Worm (Caenorhabditis elegans) whole organism, young adult: Measurements from ENCODE around the gene sek-3.

ENCODE experiments used
- B0336.3 ChIP-seq: fragments of 200-800 bp; sonication (Bioruptor generic); IDR thresholded peaks from 2 replicates; pipeline ENCODE4 v1.3.6; 2022; ENCODE audit warnings: missing genetic modification characterization, missing compliant biosample characterization
- C17E4.6 ChIP-seq: fragments of 200-800 bp; sonication (Bioruptor generic); IDR thresholded peaks from 2 replicates; pipeline ENCODE4 v1.3.6; 2022; ENCODE audit warnings: missing genetic modification reagents, missing genetic modification characterization, missing compliant biosample characterization
- F23B12.7 ChIP-seq: sonication (generic microtip); optimal IDR thresholded peaks from 2 replicates; lab custom pipeline; 2017; ENCODE audit warnings: missing genetic modification characterization, mild to moderate bottlenecking, missing compliant biosample characterization, antibody characterized with exemption, moderate library complexity; ENCODE audit not compliant: insufficient read depth
- F57A8.1 ChIP-seq: fragments of 200-800 bp; sonication (Bioruptor generic); optimal IDR thresholded peaks from 2 replicates; lab custom pipeline; 2018; ENCODE audit warnings: mild to moderate bottlenecking, missing genetic modification characterization, moderate library complexity, missing compliant biosample characterization
- Y53F4B.3 ChIP-seq: fragments of 200-800 bp; sonication (Bioruptor generic); IDR thresholded peaks from 2 replicates; pipeline ENCODE4 v1.3.6; 2022; ENCODE audit warnings: missing genetic modification reagents, missing genetic modification characterization, missing compliant biosample characterization
- Y53G8AR.9 ChIP-seq: fragments of 200-800 bp; sonication (Bioruptor generic); conservative IDR thresholded peaks from 2 replicates; pipeline ENCODE4 v1.3.6; 2022; ENCODE audit warnings: missing genetic modification reagents, missing genetic modification characterization, missing compliant biosample characterization
- Y56A3A.18 ChIP-seq: fragments of 200-800 bp; sonication (Bioruptor generic); IDR thresholded peaks from 2 replicates; pipeline ENCODE4 v1.3.6; 2022; ENCODE audit warnings: missing genetic modification reagents, missing genetic modification characterization, missing compliant biosample characterization
- Y79H2A.3 ChIP-seq: fragments of 200-800 bp; sonication (Bioruptor generic); conservative IDR thresholded peaks from 2 replicates; pipeline ENCODE4 v1.3.6; 2022; ENCODE audit warnings: missing genetic modification reagents, missing genetic modification characterization, missing compliant biosample characterization
- Y95B8A.8 ChIP-seq: fragments of 200-800 bp; sonication (Bioruptor generic); IDR thresholded peaks from 2 replicates; pipeline ENCODE4 v1.3.6; 2022; ENCODE audit warnings: missing genetic modification reagents, missing genetic modification characterization, missing compliant biosample characterization
- ZK185.1 ChIP-seq: sonication (generic microtip); optimal IDR thresholded peaks from 2 replicates; lab custom pipeline; 2016; ENCODE audit warnings: mild to moderate bottlenecking, missing genetic modification characterization, missing compliant biosample characterization; ENCODE audit not compliant: poor library complexity, severe bottlenecking
- akir-1 ChIP-seq: fragments of 200-800 bp; sonication (Bioruptor generic); optimal IDR thresholded peaks from 2 replicates; lab custom pipeline; 2018; ENCODE audit warnings: mild to moderate bottlenecking, missing genetic modification characterization, moderate library complexity, missing compliant biosample characterization
- atf-7 ChIP-seq: sonication (generic microtip); optimal IDR thresholded peaks from 2 replicates; lab custom pipeline; 2017; ENCODE audit warnings: mild to moderate bottlenecking, missing genetic modification characterization, missing compliant biosample characterization
- athp-1 ChIP-seq: sonication (generic microtip); optimal IDR thresholded peaks from 2 replicates; lab custom pipeline; 2017; ENCODE audit warnings: mild to moderate bottlenecking, missing genetic modification characterization, missing compliant biosample characterization
- attf-5 ChIP-seq: fragments of 200-800 bp; sonication (Bioruptor generic); optimal IDR thresholded peaks from 2 replicates; lab custom pipeline; 2018; ENCODE audit warnings: mild to moderate bottlenecking, missing genetic modification characterization, missing compliant biosample characterization
- attf-6 ChIP-seq: fragments of 200-800 bp; sonication (Bioruptor generic); IDR thresholded peaks from 2 replicates; pipeline ENCODE4 v1.3.6; 2022; ENCODE audit warnings: missing genetic modification reagents, missing genetic modification characterization, missing compliant biosample characterization
- bed-2 ChIP-seq: fragments of 200-800 bp; sonication (Bioruptor generic); IDR thresholded peaks from 2 replicates; pipeline ENCODE4 v1.3.6; 2022; ENCODE audit warnings: missing genetic modification reagents, missing genetic modification characterization, missing compliant biosample characterization
- die-1 ChIP-seq: sonication (generic microtip); optimal IDR thresholded peaks from 2 replicates; lab custom pipeline; 2016; ENCODE audit warnings: missing genotype, mild to moderate bottlenecking, missing genetic modification characterization, missing compliant biosample characterization
- dpl-1 ChIP-seq: fragments of 150-350 bp; optimal IDR thresholded peaks from 2 replicates; lab custom pipeline; 2014; ENCODE audit warnings: missing biosample characterization, missing genetic modification reagents, missing genetic modification characterization
- egl-18 ChIP-seq: fragments of 200-800 bp; sonication (Bioruptor generic); IDR thresholded peaks from 2 replicates; pipeline ENCODE4 v1.3.6; 2022; ENCODE audit warnings: missing genetic modification reagents, missing genetic modification characterization, missing compliant biosample characterization
- egrh-3 ChIP-seq: fragments of 200-800 bp; sonication (Bioruptor generic); IDR thresholded peaks from 2 replicates; pipeline ENCODE4 v1.3.6; 2022; ENCODE audit warnings: missing genetic modification reagents, missing genetic modification characterization, missing compliant biosample characterization
- ekl-4 ChIP-seq: fragments of 200-800 bp; sonication (Bioruptor generic); IDR thresholded peaks from 2 replicates; pipeline ENCODE4 v1.3.6; 2022; ENCODE audit warnings: missing genetic modification reagents, missing genetic modification characterization, missing compliant biosample characterization
- hmg-1.2 ChIP-seq: fragments of 200-800 bp; sonication (Bioruptor generic); IDR thresholded peaks from 2 replicates; pipeline ENCODE4 v1.3.6; 2022; ENCODE audit warnings: missing genetic modification reagents, missing genetic modification characterization, missing compliant biosample characterization
- lag-1 ChIP-seq: fragments of 200-800 bp; sonication (Bioruptor generic); IDR thresholded peaks from 2 replicates; pipeline ENCODE4 v1.3.6; 2022; ENCODE audit warnings: missing genetic modification reagents, missing genetic modification characterization, missing compliant biosample characterization
- let-607 ChIP-seq, 2 experiments: fragments of 200-800 bp in 1 of 2; sonication (Bioruptor generic) in 1 of 2; sonication (generic microtip) in 1 of 2; optimal IDR thresholded peaks; 2 replicates each; lab custom pipeline; 2016 to 2018; ENCODE audit warnings: mild to moderate bottlenecking in 2 of 2, missing compliant biosample characterization in 2 of 2, missing genetic modification characterization in 2 of 2, moderate library complexity in 2 of 2, missing genotype in 1 of 2
- madf-10 ChIP-seq: sonication (generic microtip); optimal IDR thresholded peaks from 2 replicates; lab custom pipeline; 2016; ENCODE audit warnings: mild to moderate bottlenecking, missing genetic modification characterization, missing compliant biosample characterization
- mes-4 ChIP-seq: sonication (generic microtip); optimal IDR thresholded peaks from 2 replicates; lab custom pipeline; 2016; ENCODE audit warnings: missing genotype, missing genetic modification characterization, missing compliant biosample characterization
- nhr-27 ChIP-seq: fragments of 200-800 bp; sonication (Bioruptor generic); optimal IDR thresholded peaks from 2 replicates; lab custom pipeline; 2018; ENCODE audit warnings: mild to moderate bottlenecking, missing genetic modification characterization, moderate library complexity, missing compliant biosample characterization
- nhr-90 ChIP-seq: sonication (generic microtip); optimal IDR thresholded peaks from 2 replicates; lab custom pipeline; 2016; ENCODE audit warnings: missing genotype, mild to moderate bottlenecking, missing genetic modification characterization, missing compliant biosample characterization
- sdz-38 ChIP-seq: sonication (generic microtip); optimal IDR thresholded peaks from 2 replicates; lab custom pipeline; 2016; ENCODE audit warnings: missing genotype, missing genetic modification characterization, missing compliant biosample characterization
- tbp1 ChIP-seq: fragments of 200-800 bp; sonication (Bioruptor generic); optimal IDR thresholded peaks from 2 replicates; lab custom pipeline; 2018; ENCODE audit warnings: mild to moderate bottlenecking, missing genetic modification characterization, missing compliant biosample characterization
- tlf-1 ChIP-seq: fragments of 200-800 bp; sonication (Bioruptor generic); optimal IDR thresholded peaks from 2 replicates; lab custom pipeline; 2018; ENCODE audit warnings: mild to moderate bottlenecking, missing genetic modification characterization, missing compliant biosample characterization
- zfh-2 ChIP-seq: fragments of 200-800 bp; sonication (Bioruptor generic); conservative IDR thresholded peaks from 2 replicates; pipeline ENCODE4 v1.3.6; 2022; ENCODE audit warnings: missing genetic modification reagents, missing genetic modification characterization, missing compliant biosample characterization
- ztf-18 ChIP-seq: sonication (generic microtip); optimal IDR thresholded peaks from 2 replicates; lab custom pipeline; 2016; ENCODE audit warnings: missing genotype, mild to moderate bottlenecking, missing genetic modification characterization, missing compliant biosample characterization
- ztf-3 ChIP-seq: fragments of 200-800 bp; sonication (Bioruptor generic); optimal IDR thresholded peaks from 2 replicates; lab custom pipeline; 2018; ENCODE audit warnings: mild to moderate bottlenecking, missing genetic modification characterization, missing compliant biosample characterization

Gene sek-3

ce11 chrX:5038812-5039211 is 21.1 kb downstream of the sek-3 start:
- TF ChIP-seq madf-10 (tag; lab: Kevin White, UChicago) (no peak), akir-1 (GFP tag; lab: Kevin White, UChicago) (no peak), tbp1 (GFP tag; lab: Kevin White, UChicago) (no peak), Y79H2A.3 (GFP tag; lab: Robert Waterston, UW) (no peak)

ce11 chrX:5040038-5040437 is 22.3 kb downstream of the sek-3 start:
- TF ChIP-seq let-607 (tag; optimal IDR thresholded peaks at IDR 0.05; lab: Kevin White, UChicago) (no peak), Y53F4B.3 (GFP tag; lab: Robert Waterston, UW) (no peak), C17E4.6 (no peak), bed-2 (no peak), F57A8.1 (GFP tag; lab: Kevin White, UChicago) (no peak), ZK185.1 (tag; lab: Kevin White, UChicago) (no peak), Y95B8A.8 (GFP tag; lab: Robert Waterston, UW) (no peak), ztf-18 (tag; lab: Kevin White, UChicago) (no peak), ztf-3 (no peak), Y56A3A.18 (GFP tag; lab: Robert Waterston, UW) (no peak), ekl-4 (no peak), egrh-3 (GFP tag; lab: Robert Waterston, UW) (no peak), atf-7 (tag; lab: Kevin White, UChicago) (no peak), Y53G8AR.9 (GFP tag; lab: Robert Waterston, UW) (no peak), egl-18 (GFP tag; lab: Robert Waterston, UW) (no peak), zfh-2 (GFP tag; lab: Robert Waterston, UW) (no peak), hmg-1.2 (GFP tag; lab: Robert Waterston, UW) (no peak), sdz-38 (tag; lab: Kevin White, UChicago) (no peak), dpl-1 (GFP tag; lab: Kevin White, UChicago) (no peak), athp-1 (tag; lab: Kevin White, UChicago) (no peak)

DNA sequence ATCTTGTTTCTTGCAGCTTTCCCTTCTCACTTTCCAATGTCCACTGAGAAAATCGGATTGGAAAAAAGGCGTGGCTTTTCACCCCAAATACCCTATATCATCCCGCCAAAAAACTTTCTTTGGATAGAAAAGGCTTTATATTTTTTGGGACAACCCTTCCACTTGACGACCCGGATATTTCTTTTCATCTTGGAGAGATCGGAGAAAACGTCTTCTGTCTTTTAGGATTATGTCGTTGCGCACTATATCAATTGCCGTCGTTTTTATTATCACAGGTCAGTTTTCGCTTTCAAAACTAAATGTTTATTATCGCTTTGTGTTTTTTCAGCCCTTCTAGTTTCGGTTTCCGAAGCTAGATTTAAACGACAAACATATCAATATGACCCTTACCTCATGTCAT is 26.2 kb downstream of the sek-3 start, which contains the start of gene Y64H9A.2:
Gene Y64H9A.2 (plus strand): TSS at position 90 of the 400 bp plus-strand sequence.
- no peak for TF ChIP-seq B0336.3 (GFP tag; lab: Robert Waterston, UW)
- no peak for TF ChIP-seq F23B12.7 (tag; lab: Kevin White, UChicago)
- TF ChIP-seq ztf-18 (tag; lab: Kevin White, UChicago): no peak
- TF ChIP-seq tlf-1: no peak
- no peak for TF ChIP-seq attf-5 (GFP tag; lab: Kevin White, UChicago)
- TF ChIP-seq attf-6 (GFP tag; lab: Robert Waterston, UW): no peak
- no peak for TF ChIP-seq lag-1 (GFP tag; lab: Robert Waterston, UW)
- no peak for TF ChIP-seq nhr-90 (tag; lab: Kevin White, UChicago)
- no peak for TF ChIP-seq ztf-3

ce11 chrX:5056199-5056598 is 38.5 kb downstream of the sek-3 start:
- peak; percentile 9 for TF ChIP-seq die-1 (tag; lab: Kevin White, UChicago)
- TF ChIP-seq mes-4: peak; percentile 2

ce11 chrX:5059163-5059562 is 41.5 kb downstream of the sek-3 start, which contains the start of gene C24H10.4:
Gene C24H10.4 (minus strand): TSS chrX:5059263.
- TF ChIP-seq nhr-27 (tag; lab: Kevin White, UChicago) (no peak), ztf-18 (tag; lab: Kevin White, UChicago) (peak; percentile 60)
